Fruit fly (Drosophila melanogaster) whole organism, prepupa: ENCODE measurements around the gene Dlic.
A peak's percentile ranks its signal among the peaks of the same experiment; 100 is the strongest.

ENCODE experiments used
- Blimp-1 ChIP-seq: fragments of 200-800 bp; sonication (Bioruptor generic); optimal IDR thresholded peaks from 3 replicates; lab custom pipeline; 2017; ENCODE audit warnings: missing biosample characterization, missing genetic modification characterization, mild to moderate bottlenecking, moderate library complexity, missing genetic modification reagents
- CG10631 ChIP-seq: fragments of 200-800 bp; sonication (Bioruptor generic); optimal IDR thresholded peaks from 2 replicates; lab custom pipeline; 2016; ENCODE audit warnings: missing biosample characterization, missing genetic modification characterization
- CG10669 ChIP-seq: fragments of 200-800 bp; sonication (Bioruptor generic); optimal IDR thresholded peaks from 3 replicates; lab custom pipeline; 2018; ENCODE audit warnings: missing biosample characterization, mild to moderate bottlenecking, missing genetic modification characterization, moderate library complexity
- CG11294 ChIP-seq: fragments of 200-800 bp; sonication (Bioruptor generic); IDR thresholded peaks from 2 replicates; pipeline ENCODE4 v1.3.6; 2022; ENCODE audit warnings: missing biosample characterization, missing genetic modification characterization
- CG11902 ChIP-seq: fragments of 200-800 bp; sonication (Bioruptor generic); optimal IDR thresholded peaks from 3 replicates; lab custom pipeline; 2016; ENCODE audit warnings: missing biosample characterization, missing genetic modification characterization
- CG15336 ChIP-seq: fragments of 200-800 bp; sonication (Bioruptor generic); IDR thresholded peaks from 2 replicates; pipeline ENCODE4 v1.3.6; 2022; ENCODE audit warnings: missing biosample characterization, missing genetic modification characterization
- CG1621 ChIP-seq: fragments of 200-800 bp; sonication (Bioruptor generic); optimal IDR thresholded peaks from 3 replicates; lab custom pipeline; 2018; ENCODE audit warnings: missing biosample characterization, mild to moderate bottlenecking, missing genetic modification characterization
- CG16779 ChIP-seq: fragments of 200-800 bp; sonication (Bioruptor generic); optimal IDR thresholded peaks from 3 replicates; lab custom pipeline; 2017; ENCODE audit warnings: missing biosample characterization, mild to moderate bottlenecking, missing genetic modification characterization
- CG32006 ChIP-seq: fragments of 200-800 bp; sonication (Bioruptor generic); optimal IDR thresholded peaks from 3 replicates; lab custom pipeline; 2017; ENCODE audit warnings: missing biosample characterization, mild to moderate bottlenecking, missing genetic modification characterization
- CG34406 ChIP-seq: fragments of 200-800 bp; sonication (Bioruptor generic); optimal IDR thresholded peaks from 3 replicates; lab custom pipeline; 2016; ENCODE audit warnings: missing biosample characterization, missing genetic modification characterization
- CG3919 ChIP-seq: fragments of 200-800 bp; sonication (Bioruptor generic); optimal IDR thresholded peaks from 3 replicates; lab custom pipeline; 2016; ENCODE audit warnings: missing biosample characterization, missing genetic modification characterization
- CG4318 ChIP-seq: fragments of 200-800 bp; sonication (Bioruptor generic); optimal IDR thresholded peaks from 3 replicates; lab custom pipeline; 2017; ENCODE audit warnings: missing biosample characterization, mild to moderate bottlenecking, missing genetic modification characterization
- CG6163 ChIP-seq: fragments of 200-800 bp; sonication (Bioruptor generic); IDR thresholded peaks from 3 replicates; pipeline ENCODE4 v1.3.6; 2022; ENCODE audit warnings: missing biosample characterization, missing genetic modification characterization
- CG6276 ChIP-seq: fragments of 200-800 bp; sonication (Bioruptor generic); optimal IDR thresholded peaks from 2 replicates; lab custom pipeline; 2017; ENCODE audit warnings: missing biosample characterization, mild to moderate bottlenecking, missing genetic modification characterization
- CG6808 ChIP-seq: fragments of 200-800 bp; sonication (Bioruptor generic); optimal IDR thresholded peaks from 3 replicates; lab custom pipeline; 2017; ENCODE audit warnings: missing biosample characterization, missing genetic modification characterization, mild to moderate bottlenecking, moderate library complexity, missing genetic modification reagents
- CG6854 ChIP-seq: fragments of 200-800 bp; sonication (Bioruptor generic); optimal IDR thresholded peaks from 2 replicates; lab custom pipeline; 2017; ENCODE audit warnings: missing biosample characterization, mild to moderate bottlenecking, missing genetic modification characterization
- CG8632 ChIP-seq: fragments of 200-800 bp; sonication (Bioruptor generic); optimal IDR thresholded peaks from 3 replicates; lab custom pipeline; 2016; ENCODE audit warnings: missing biosample characterization, missing genetic modification characterization
- CG9139 ChIP-seq: fragments of 200-800 bp; sonication (Bioruptor generic); optimal IDR thresholded peaks from 3 replicates; lab custom pipeline; 2017; ENCODE audit warnings: missing biosample characterization, mild to moderate bottlenecking, missing genetic modification characterization
- Eip75B ChIP-seq: fragments of 200-800 bp; sonication (Bioruptor generic); optimal IDR thresholded peaks from 3 replicates; lab custom pipeline; 2016; ENCODE audit warnings: missing biosample characterization, missing genetic modification characterization
- Eip78C ChIP-seq: fragments of 200-800 bp; sonication (Bioruptor generic); peaks from one replicate; lab custom pipeline; 2016; ENCODE audit warnings: missing biosample characterization, missing genetic modification characterization
- Ets21C ChIP-seq: fragments of 200-800 bp; sonication (Bioruptor generic); optimal IDR thresholded peaks from 3 replicates; lab custom pipeline; 2016; ENCODE audit warnings: missing biosample characterization, missing genetic modification characterization
- Ets96B ChIP-seq: fragments of 200-800 bp; optimal IDR thresholded peaks from 2 replicates; lab custom pipeline; 2019; ENCODE audit warnings: missing biosample characterization, mild to moderate bottlenecking, missing genetic modification characterization, moderate library complexity
- Gug ChIP-seq: fragments of 200-800 bp; sonication (Bioruptor generic); IDR thresholded peaks from 2 replicates; pipeline ENCODE4 v1.3.6; 2022; ENCODE audit warnings: missing biosample characterization, missing genetic modification characterization
- Hr39 ChIP-seq: fragments of 200-800 bp; sonication (Bioruptor generic); optimal IDR thresholded peaks from 2 replicates; lab custom pipeline; 2016; ENCODE audit warnings: missing biosample characterization, missing genetic modification characterization
- Hr4 ChIP-seq: fragments of 200-800 bp; sonication (Bioruptor generic); optimal IDR thresholded peaks from 3 replicates; lab custom pipeline; 2016; ENCODE audit warnings: missing biosample characterization, missing genetic modification characterization
- Lpt ChIP-seq: fragments of 200-800 bp; sonication (Bioruptor generic); optimal IDR thresholded peaks from 3 replicates; lab custom pipeline; 2016; ENCODE audit warnings: missing biosample characterization, missing genetic modification characterization
- Met ChIP-seq: fragments of 200-800 bp; sonication (Bioruptor generic); optimal IDR thresholded peaks from 3 replicates; lab custom pipeline; 2016; ENCODE audit warnings: missing biosample characterization, missing genetic modification characterization
- OdsH ChIP-seq: fragments of 200-800 bp; sonication (Bioruptor generic); optimal IDR thresholded peaks from 3 replicates; lab custom pipeline; 2016; ENCODE audit warnings: missing biosample characterization, missing genetic modification characterization
- Smox ChIP-seq: fragments of 200-800 bp; sonication (Bioruptor generic); optimal IDR thresholded peaks from 3 replicates; lab custom pipeline; 2016; ENCODE audit warnings: missing biosample characterization, missing genetic modification characterization
- Sox14 ChIP-seq: fragments of 200-800 bp; sonication (Bioruptor generic); optimal IDR thresholded peaks from 3 replicates; lab custom pipeline; 2016; ENCODE audit warnings: missing biosample characterization, missing genetic modification characterization
- Sox15 ChIP-seq: fragments of 200-800 bp; sonication (Bioruptor generic); optimal IDR thresholded peaks from 3 replicates; lab custom pipeline; 2016; ENCODE audit warnings: missing biosample characterization, missing genetic modification characterization
- achi ChIP-seq: fragments of 200-800 bp; sonication (Bioruptor generic); optimal IDR thresholded peaks from 3 replicates; lab custom pipeline; 2016; ENCODE audit warnings: missing biosample characterization, missing genetic modification characterization
- acj6 ChIP-seq: fragments of 200-800 bp; sonication (Bioruptor generic); optimal IDR thresholded peaks from 3 replicates; lab custom pipeline; 2016; ENCODE audit warnings: missing biosample characterization, missing genetic modification characterization
- cyc ChIP-seq: fragments of 200-800 bp; sonication (Bioruptor generic); optimal IDR thresholded peaks from 3 replicates; lab custom pipeline; 2016; ENCODE audit warnings: missing biosample characterization, missing genetic modification characterization
- dac ChIP-seq: fragments of 200-800 bp; sonication (Bioruptor generic); optimal IDR thresholded peaks from 2 replicates; lab custom pipeline; 2017; ENCODE audit warnings: missing biosample characterization, mild to moderate bottlenecking, missing genetic modification characterization
- dsx ChIP-seq: fragments of 200-800 bp; optimal IDR thresholded peaks from 3 replicates; lab custom pipeline; 2019; ENCODE audit warnings: missing biosample characterization, mild to moderate bottlenecking, missing genetic modification characterization, moderate library complexity; ENCODE audit not compliant: poor library complexity, severe bottlenecking
- eg ChIP-seq: fragments of 200-800 bp; sonication (Bioruptor generic); IDR thresholded peaks from 3 replicates; pipeline ENCODE4 v1.3.6; 2022; ENCODE audit warnings: missing biosample characterization, missing genetic modification characterization
- fd59A ChIP-seq: fragments of 200-800 bp; sonication (Bioruptor generic); optimal IDR thresholded peaks from 2 replicates; lab custom pipeline; 2017; ENCODE audit warnings: missing biosample characterization, mild to moderate bottlenecking, missing genetic modification characterization, missing genetic modification reagents
- fd85E ChIP-seq: fragments of 200-800 bp; sonication (Bioruptor generic); optimal IDR thresholded peaks from 3 replicates; lab custom pipeline; 2016; ENCODE audit warnings: missing biosample characterization, missing genetic modification characterization
- net ChIP-seq: fragments of 200-800 bp; sonication (Bioruptor generic); optimal IDR thresholded peaks from 3 replicates; lab custom pipeline; 2016; ENCODE audit warnings: missing biosample characterization, missing genetic modification characterization
- pdm3 ChIP-seq: fragments of 200-800 bp; sonication (Bioruptor generic); optimal IDR thresholded peaks from 3 replicates; lab custom pipeline; 2016; ENCODE audit warnings: missing biosample characterization, missing genetic modification characterization
- salr ChIP-seq, 2 experiments: fragments of 200-800 bp; sonication (Bioruptor generic); optimal IDR thresholded peaks; 3 replicates each; lab custom pipeline; 2016 to 2018; ENCODE audit warnings: missing biosample characterization in 2 of 2, missing genetic modification characterization in 2 of 2, mild to moderate bottlenecking in 1 of 2
- spab ChIP-seq: fragments of 200-800 bp; sonication (Bioruptor generic); optimal IDR thresholded peaks from 2 replicates; lab custom pipeline; 2017; ENCODE audit warnings: missing biosample characterization, mild to moderate bottlenecking, missing genetic modification characterization, missing genetic modification reagents
- ss ChIP-seq, 2 experiments: fragments of 200-800 bp; sonication (Bioruptor generic); optimal IDR thresholded peaks; 2 replicates in 1 of 2; 3 replicates in 1 of 2; lab custom pipeline; 2017 to 2018; ENCODE audit warnings: mild to moderate bottlenecking in 2 of 2, missing biosample characterization in 2 of 2, missing genetic modification characterization in 2 of 2, moderate library complexity in 1 of 2
- svp ChIP-seq: fragments of 200-800 bp; sonication (Bioruptor generic); peaks from one replicate; lab custom pipeline; 2016; ENCODE audit warnings: missing biosample characterization, missing genetic modification characterization
- topi ChIP-seq: fragments of 200-800 bp; sonication (Bioruptor generic); optimal IDR thresholded peaks from 3 replicates; lab custom pipeline; 2016; ENCODE audit warnings: missing biosample characterization, missing genetic modification characterization
- vri ChIP-seq: fragments of 200-800 bp; sonication (Bioruptor generic); optimal IDR thresholded peaks from 3 replicates; lab custom pipeline; 2016; ENCODE audit warnings: missing biosample characterization, mild to moderate bottlenecking, missing genetic modification characterization

The Dlic gene

dm6 chrX:11154511-11155197 is 433 bp downstream of the Dlic start (continued):
- TF ChIP-seq CG32006 (GFP tag; lab: Kevin White, UChicago), result no peak
- TF ChIP-seq OdsH (GFP tag; lab: Kevin White, UChicago), result no peak
- no peak for TF ChIP-seq CG11902
- TF ChIP-seq Sox14, result peak; percentile 17
- no peak for TF ChIP-seq Sox15 (GFP tag; lab: Kevin White, UChicago)
- TF ChIP-seq acj6, result no peak
- TF ChIP-seq svp (GFP tag; lab: Kevin White, UChicago), result no peak
- no peak for TF ChIP-seq CG4318 (GFP tag; lab: Kevin White, UChicago)
- TF ChIP-seq Hr39, result no peak
- TF ChIP-seq Hr4 (GFP tag; lab: Kevin White, UChicago), result no peak
- peak; percentile 25 for TF ChIP-seq CG9139 (GFP tag; lab: Kevin White, UChicago)
- TF ChIP-seq Eip75B (GFP tag; lab: Kevin White, UChicago), result no peak
- peak; percentile 24 for TF ChIP-seq CG34406 (GFP tag; lab: Kevin White, UChicago)
- no peak for TF ChIP-seq fd59A
- TF ChIP-seq net (GFP tag; lab: Kevin White, UChicago), result peak; percentile 22
- no peak for TF ChIP-seq salr (GFP tag; optimal IDR thresholded peaks at IDR 0.05; lab: Kevin White, UChicago)
- TF ChIP-seq Lpt, result no peak
- no peak for TF ChIP-seq CG6276 (GFP tag; lab: Kevin White, UChicago)
- no peak for TF ChIP-seq Smox (GFP tag; lab: Kevin White, UChicago)
- no peak for TF ChIP-seq CG3919 (GFP tag; lab: Kevin White, UChicago)
- no peak for TF ChIP-seq Gug (GFP tag; lab: Robert Waterston, UW)
- TF ChIP-seq CG6808, result peak; percentile 8
- no peak for TF ChIP-seq fd85E (GFP tag; lab: Kevin White, UChicago)
- no peak for TF ChIP-seq CG1621 (tag; lab: Kevin White, UChicago)
- TF ChIP-seq Ets96B (tag; lab: Kevin White, UChicago), result no peak
- TF ChIP-seq CG15336 (GFP tag; lab: Robert Waterston, UW), result no peak; the same call in 1 of the 2 replicates
- no peak for TF ChIP-seq Ets21C
- no peak for TF ChIP-seq CG10631 (GFP tag; lab: Kevin White, UChicago)
- TF ChIP-seq achi (GFP tag; lab: Kevin White, UChicago), result no peak
- TF ChIP-seq CG16779 (tag; lab: Kevin White, UChicago), result no peak

- TF ChIP-seq CG11902, result no peak
- no peak for TF ChIP-seq cyc
- no peak for TF ChIP-seq spab (GFP tag; lab: Kevin White, UChicago)
- TF ChIP-seq CG8632 (GFP tag; lab: Kevin White, UChicago), result no peak
- TF ChIP-seq Sox15 (GFP tag; lab: Kevin White, UChicago), result no peak
- TF ChIP-seq topi (GFP tag; lab: Kevin White, UChicago), result no peak
- no peak for TF ChIP-seq CG11294 (GFP tag; lab: Robert Waterston, UW)
- peak; percentile 2 for TF ChIP-seq achi (GFP tag; lab: Kevin White, UChicago)
- TF ChIP-seq CG10669 (GFP tag; lab: Kevin White, UChicago), result no peak
- no peak for TF ChIP-seq fd59A
- peak; percentile 78 for TF ChIP-seq Eip78C (GFP tag; lab: Kevin White, UChicago)
- no peak for TF ChIP-seq CG32006 (GFP tag; lab: Kevin White, UChicago)
- no peak for TF ChIP-seq salr (GFP tag; optimal IDR thresholded peaks at IDR 0.05; lab: Kevin White, UChicago)
- TF ChIP-seq Met (GFP tag; lab: Kevin White, UChicago), result no peak
- TF ChIP-seq Hr39, result no peak
- no peak for TF ChIP-seq Hr4 (GFP tag; lab: Kevin White, UChicago)
- TF ChIP-seq CG9139 (GFP tag; lab: Kevin White, UChicago), result peak; percentile 1
- TF ChIP-seq Blimp-1, result no peak
- peak; percentile 27 for TF ChIP-seq pdm3
- TF ChIP-seq Sox14, result no peak
- TF ChIP-seq eg (GFP tag; lab: Robert Waterston, UW), result no peak
- no peak for TF ChIP-seq CG6854 (GFP tag; lab: Kevin White, UChicago)
- peak; percentile 74 for TF ChIP-seq dsx (GFP tag; lab: Kevin White, UChicago)
- no peak for TF ChIP-seq CG1621 (tag; lab: Kevin White, UChicago)
- no peak for TF ChIP-seq CG4318 (GFP tag; lab: Kevin White, UChicago)
- TF ChIP-seq svp (GFP tag; lab: Kevin White, UChicago), result no peak
- TF ChIP-seq dac, result no peak
- peak; percentile 5; the same call in 1 of the 3 replicates for TF ChIP-seq CG6163 (GFP tag; lab: Robert Waterston, UW)
- TF ChIP-seq vri, result no peak
- no peak for TF ChIP-seq ss (GFP tag; optimal IDR thresholded peaks at IDR 0.05; lab: Kevin White, UChicago)
- peak; percentile 11 for TF ChIP-seq CG3919 (GFP tag; lab: Kevin White, UChicago)
These were observed 1.8 kb downstream of the Dlic start for dm6 chrX:11155808-11156589.
